Fruit fly (Drosophila melanogaster) Kc167 (cell line): ENCODE results near the gene Usp5.

Source experiments
- Myc ChIP-seq: fragments of >200 bp; optimal IDR thresholded peaks from 2 replicates; lab custom pipeline; 2017; ENCODE audit warnings: missing external identifiers
- Sin3A ChIP-seq: fragments of >200 bp; optimal IDR thresholded peaks from 2 replicates; lab custom pipeline; 2018; ENCODE audit warnings: missing external identifiers
- h ChIP-seq: fragments of >200 bp; optimal IDR thresholded peaks from 3 replicates; lab custom pipeline; 2018; ENCODE audit warnings: missing external identifiers
- insv ChIP-seq: fragments of >200 bp; optimal IDR thresholded peaks from 3 replicates; lab custom pipeline; 2018; ENCODE audit warnings: missing external identifiers
- psq ChIP-seq: fragments of >200 bp; optimal IDR thresholded peaks from 2 replicates; lab custom pipeline; 2017; ENCODE audit warnings: missing external identifiers
- ttk ChIP-seq: sonication (Bioruptor generic); optimal IDR thresholded peaks from 2 replicates; lab custom pipeline; 2017; ENCODE audit warnings: missing external identifiers

Gene Usp5

dm6 chr3L:3148125-3149059, at the start of gene Usp5, which contains the start of gene BtbVII:
Gene Usp5 (minus strand): TSS chr3L:3148358.
Gene BtbVII (plus strand): TSS chr3L:3148646.
- TF ChIP-seq ttk (lab: Kevin White, UChicago), result no peak
- no peak for TF ChIP-seq psq (lab: Kevin White, UChicago)

DNA sequence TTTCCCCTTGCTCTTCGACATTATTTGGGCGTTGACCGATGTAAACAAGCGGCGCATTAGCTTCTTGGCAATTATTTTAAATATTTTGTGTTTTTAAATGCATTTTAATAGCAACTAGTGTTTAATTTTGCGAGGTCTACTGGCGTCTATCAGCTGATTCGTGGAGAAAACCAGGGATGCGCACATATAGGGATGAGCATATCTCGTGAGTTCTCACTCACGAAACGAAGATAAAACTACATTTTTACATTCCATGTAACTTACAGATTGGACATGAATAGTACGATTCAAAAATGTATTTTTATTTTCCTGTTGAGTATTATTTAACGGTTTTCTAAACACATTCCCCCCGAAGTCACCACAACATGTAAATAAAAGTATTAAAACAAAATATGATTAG, 49.3 kb upstream of the Usp5 start, which contains the start of gene CG14966:
Gene CG14966 (minus strand): TSS at position 168 of the 400 bp plus-strand sequence.
- TF ChIP-seq insv (lab: Kevin White, UChicago) (no peak), Myc (lab: Kevin White, UChicago) (no peak), ttk (lab: Kevin White, UChicago) (no peak), psq (lab: Kevin White, UChicago) (no peak), Sin3A (lab: Kevin White, UChicago) (no peak), h (lab: Kevin White, UChicago) (no peak)

DNA sequence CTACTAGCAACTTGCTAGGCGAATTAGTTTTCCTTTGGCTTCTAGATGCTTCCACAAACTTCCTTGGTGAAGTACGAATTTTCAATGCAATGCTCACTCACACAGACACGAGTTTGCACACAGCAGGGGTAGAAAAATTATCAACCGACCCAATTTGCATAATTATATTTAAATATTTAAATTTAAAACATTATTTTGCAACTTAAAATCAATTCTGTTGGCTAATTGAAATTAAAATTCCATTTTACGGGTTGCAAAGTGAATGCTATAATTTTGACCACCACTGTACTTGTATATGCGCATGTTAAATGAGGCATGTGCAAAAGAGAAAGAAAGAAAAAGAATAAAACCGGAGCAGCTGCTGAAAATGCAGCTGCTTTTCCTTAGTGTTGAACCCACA, 45.9 kb upstream of the Usp5 start:
- TF ChIP-seq ttk (lab: Kevin White, UChicago) (no peak), psq (lab: Kevin White, UChicago) (no peak), Sin3A (lab: Kevin White, UChicago) (no peak), Myc (lab: Kevin White, UChicago) (no peak), insv (lab: Kevin White, UChicago) (no peak), h (lab: Kevin White, UChicago) (no peak)

- TF ChIP-seq insv (lab: Kevin White, UChicago), result peak; percentile 70
- TF ChIP-seq Sin3A (lab: Kevin White, UChicago), result no peak
Observed at dm6 chr3L:3192912-3193311, 44.8 kb upstream of the Usp5 start, which contains the start of gene Hsp83. Gene Hsp83 (plus strand): TSS chr3L:3192969.

DNA sequence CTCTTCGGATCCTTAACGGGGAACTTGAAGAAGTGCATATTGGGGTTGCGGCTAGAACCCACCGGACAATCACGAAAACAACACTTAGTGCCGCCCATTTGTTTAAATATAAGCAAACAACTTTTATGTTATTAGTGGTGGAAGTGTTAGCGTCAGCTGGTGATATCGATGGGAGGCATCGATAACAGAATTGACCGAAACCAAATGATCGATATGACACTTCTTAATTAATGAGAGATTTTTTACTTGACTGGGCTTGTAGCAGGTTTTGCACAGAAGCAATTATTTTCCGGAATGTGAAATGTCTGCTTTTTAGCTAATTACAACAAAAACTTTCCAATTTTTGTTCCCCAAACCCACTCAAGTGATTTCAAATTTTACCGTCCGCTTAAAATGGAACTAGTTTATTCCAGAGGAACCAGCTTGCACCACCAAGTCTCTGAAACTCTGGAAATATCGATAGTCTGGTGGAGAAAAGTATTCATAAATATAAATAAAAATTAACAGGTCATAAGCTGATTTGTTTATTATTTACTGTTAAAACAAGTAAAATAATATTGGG, 44.3 kb upstream of the Usp5 start, which contains the start of gene CG14965:
Gene CG14965 (minus strand): TSS at position 159 of the 562 bp plus-strand sequence.
- TF ChIP-seq ttk (lab: Kevin White, UChicago), result no peak
- no peak for TF ChIP-seq Sin3A (lab: Kevin White, UChicago)
- TF ChIP-seq Myc (lab: Kevin White, UChicago), result no peak
- TF ChIP-seq insv (lab: Kevin White, UChicago), result no peak
- no peak for TF ChIP-seq h (lab: Kevin White, UChicago)
- TF ChIP-seq psq (lab: Kevin White, UChicago), result no peak

DNA sequence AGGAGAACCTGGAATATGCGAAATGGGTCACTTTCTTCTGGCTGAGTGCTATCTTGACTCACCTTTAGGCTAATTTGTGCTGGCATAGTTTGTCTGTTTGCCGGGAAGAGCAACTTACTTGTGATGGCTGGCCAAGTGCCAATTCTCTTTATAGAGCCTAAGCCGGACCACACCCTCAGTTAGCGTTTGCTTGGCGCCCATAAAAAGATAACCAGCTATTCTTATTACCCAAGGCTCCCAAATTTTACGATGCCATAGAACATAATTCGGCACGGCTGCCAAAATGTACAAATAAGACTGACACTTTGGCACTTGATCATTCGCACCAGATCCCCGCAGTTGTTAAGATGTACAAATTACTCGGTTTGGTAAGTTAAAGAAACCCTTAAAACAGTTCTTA, 41.5 kb upstream of the Usp5 start, which contains the start of the genes CG42525 and CG14958:
Gene CG42525 (minus strand): TSS at position 101 of the 400 bp plus-strand sequence.
Gene CG14958 (plus strand): TSS at position 332 of the 400 bp plus-strand sequence.
- TF ChIP-seq Sin3A (lab: Kevin White, UChicago), result no peak
- no peak for TF ChIP-seq ttk (lab: Kevin White, UChicago)
- no peak for TF ChIP-seq insv (lab: Kevin White, UChicago)
- TF ChIP-seq h (lab: Kevin White, UChicago), result no peak
- TF ChIP-seq psq (lab: Kevin White, UChicago), result no peak
- no peak for TF ChIP-seq Myc (lab: Kevin White, UChicago)

dm6 chr3L:3187263-3187662, 39.1 kb upstream of the Usp5 start, which contains the start of gene CG14957:
Gene CG14957 (plus strand): TSS chr3L:3187563.
- TF ChIP-seq Sin3A (lab: Kevin White, UChicago), result no peak
- no peak for TF ChIP-seq h (lab: Kevin White, UChicago)
- no peak for TF ChIP-seq insv (lab: Kevin White, UChicago)
- no peak for TF ChIP-seq Myc (lab: Kevin White, UChicago)
- no peak for TF ChIP-seq psq (lab: Kevin White, UChicago)
- TF ChIP-seq ttk (lab: Kevin White, UChicago), result no peak

DNA sequence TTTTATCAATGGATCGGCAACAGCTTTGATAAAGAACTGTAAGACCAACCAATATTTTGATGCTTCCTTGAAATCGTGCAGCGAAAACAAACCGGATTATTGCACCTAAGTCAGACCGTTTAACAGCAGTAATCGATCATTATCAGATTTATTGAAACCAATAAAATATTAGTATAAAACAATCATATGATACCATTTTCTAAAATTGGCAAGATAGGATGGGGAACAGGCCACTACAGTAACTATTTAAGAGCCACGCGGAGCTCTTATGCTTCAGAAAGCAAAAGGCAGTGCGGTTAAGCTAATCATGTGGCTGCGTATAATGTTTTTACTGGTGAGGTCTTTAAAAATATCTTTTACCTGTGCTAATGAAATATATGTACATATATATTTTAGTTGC, 38.2 kb upstream of the Usp5 start, which contains the start of gene CG32284:
Gene CG32284 (plus strand): TSS at position 301 of the 400 bp plus-strand sequence.
- no peak for TF ChIP-seq insv (lab: Kevin White, UChicago)
- no peak for TF ChIP-seq ttk (lab: Kevin White, UChicago)
- no peak for TF ChIP-seq psq (lab: Kevin White, UChicago)
- no peak for TF ChIP-seq Sin3A (lab: Kevin White, UChicago)
- TF ChIP-seq h (lab: Kevin White, UChicago), result no peak
- no peak for TF ChIP-seq Myc (lab: Kevin White, UChicago)

dm6 chr3L:3184104-3184503, 35.9 kb upstream of the Usp5 start, which contains the start of gene CG42494:
Gene CG42494 (plus strand): TSS chr3L:3184404.
- TF ChIP-seq Sin3A (lab: Kevin White, UChicago) (no peak), h (lab: Kevin White, UChicago) (no peak), Myc (lab: Kevin White, UChicago) (no peak), ttk (lab: Kevin White, UChicago) (no peak), psq (lab: Kevin White, UChicago) (no peak), insv (lab: Kevin White, UChicago) (no peak)

dm6 chr3L:3179474-3179873, 31.3 kb upstream of the Usp5 start:
- no peak for TF ChIP-seq Myc (lab: Kevin White, UChicago)
- no peak for TF ChIP-seq psq (lab: Kevin White, UChicago)
- no peak for TF ChIP-seq Sin3A (lab: Kevin White, UChicago)
- TF ChIP-seq h (lab: Kevin White, UChicago), result no peak
- no peak for TF ChIP-seq insv (lab: Kevin White, UChicago)
- TF ChIP-seq ttk (lab: Kevin White, UChicago), result no peak
